Fruit fly (Drosophila melanogaster) whole organism, prepupa: ENCODE measurements around the gene CG43935.

Experiments used
- CG16779 ChIP-seq: fragments of 200-800 bp; sonication (Bioruptor generic); optimal IDR thresholded peaks from 3 replicates; lab custom pipeline; 2017; ENCODE audit warnings: missing biosample characterization, mild to moderate bottlenecking, missing genetic modification characterization
- Gug ChIP-seq: fragments of 200-800 bp; sonication (Bioruptor generic); IDR thresholded peaks from 2 replicates; pipeline ENCODE4 v1.3.6; 2022; ENCODE audit warnings: missing biosample characterization, missing genetic modification characterization
- fkh ChIP-seq: fragments of 200-800 bp; sonication (Bioruptor generic); optimal IDR thresholded peaks from 3 replicates; lab custom pipeline; 2017; ENCODE audit warnings: missing biosample characterization, mild to moderate bottlenecking, missing genetic modification characterization, moderate library complexity
- topi ChIP-seq: fragments of 200-800 bp; sonication (Bioruptor generic); optimal IDR thresholded peaks from 3 replicates; lab custom pipeline; 2016; ENCODE audit warnings: missing biosample characterization, missing genetic modification characterization

DNA sequence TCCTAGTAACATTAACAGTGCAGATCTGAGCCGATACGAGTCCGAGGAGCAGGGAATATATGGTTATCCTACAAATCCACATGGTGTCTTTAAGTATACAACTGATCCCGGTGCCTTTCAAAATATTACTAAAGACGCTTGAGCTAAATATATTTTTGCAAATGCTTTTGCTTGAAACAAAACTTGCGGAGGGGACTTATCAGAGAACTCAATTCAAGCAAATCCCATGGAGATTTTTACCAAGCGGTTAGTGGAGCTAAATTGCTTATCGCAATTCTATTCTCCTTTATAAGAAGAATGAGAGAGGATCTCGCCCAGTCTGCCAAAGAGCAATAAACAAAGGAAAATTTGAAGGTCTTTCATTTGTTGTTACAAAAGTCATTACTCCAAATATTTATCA is 34.3 kb downstream of the CG43935 start, which contains the start of gene eater:
- no peak for TF ChIP-seq CG16779 (tag; lab: Kevin White, UChicago)
- no peak for TF ChIP-seq Gug (GFP tag; lab: Robert Waterston, UW)
- no peak for TF ChIP-seq fkh (GFP tag; lab: Kevin White, UChicago)
- no peak for TF ChIP-seq topi (GFP tag; lab: Kevin White, UChicago)
